Fruit fly (Drosophila melanogaster) whole organism, wandering third instar larva: Measurements from ENCODE around the gene RpL34b.

Experiments used
- Abd-B ChIP-seq: fragments of >200 bp; optimal IDR thresholded peaks from 2 replicates; lab custom pipeline; 2017; ENCODE audit warnings: missing biosample characterization, missing genetic modification characterization
- CG9705 ChIP-seq: fragments of 200-800 bp; sonication (Bioruptor generic); optimal IDR thresholded peaks from 2 replicates; lab custom pipeline; 2018; ENCODE audit warnings: missing biosample characterization, mild to moderate bottlenecking, missing genetic modification characterization
- Dfd ChIP-seq: fragments of >200 bp; optimal IDR thresholded peaks from 2 replicates; lab custom pipeline; 2017; ENCODE audit warnings: missing biosample characterization, missing genetic modification characterization
- Jra ChIP-seq: sonication (Bioruptor generic); optimal IDR thresholded peaks from 2 replicates; lab custom pipeline; 2016; ENCODE audit warnings: missing biosample characterization, missing genetic modification characterization
- OdsH ChIP-seq: fragments of 200-800 bp; sonication (Bioruptor generic); optimal IDR thresholded peaks from 2 replicates; lab custom pipeline; 2016; ENCODE audit warnings: missing biosample characterization, mild to moderate bottlenecking, missing genetic modification characterization
- Sp1 ChIP-seq: fragments of 200-800 bp; sonication (Bioruptor generic); optimal IDR thresholded peaks from 3 replicates; lab custom pipeline; 2019; ENCODE audit warnings: missing biosample characterization, mild to moderate bottlenecking, missing genetic modification characterization, moderate library complexity
- dsf ChIP-seq: sonication (Bioruptor generic); optimal IDR thresholded peaks from 2 replicates; lab custom pipeline; 2016; ENCODE audit warnings: missing biosample characterization, missing genetic modification characterization, borderline replicate concordance
- sv ChIP-seq: fragments of 200-800 bp; sonication (Bioruptor generic); optimal IDR thresholded peaks from 3 replicates; lab custom pipeline; 2016; ENCODE audit warnings: missing biosample characterization, missing genetic modification characterization
- usp ChIP-seq: fragments of >200 bp; optimal IDR thresholded peaks from 2 replicates; lab custom pipeline; 2017; ENCODE audit warnings: missing biosample characterization, missing genetic modification characterization

DNA sequence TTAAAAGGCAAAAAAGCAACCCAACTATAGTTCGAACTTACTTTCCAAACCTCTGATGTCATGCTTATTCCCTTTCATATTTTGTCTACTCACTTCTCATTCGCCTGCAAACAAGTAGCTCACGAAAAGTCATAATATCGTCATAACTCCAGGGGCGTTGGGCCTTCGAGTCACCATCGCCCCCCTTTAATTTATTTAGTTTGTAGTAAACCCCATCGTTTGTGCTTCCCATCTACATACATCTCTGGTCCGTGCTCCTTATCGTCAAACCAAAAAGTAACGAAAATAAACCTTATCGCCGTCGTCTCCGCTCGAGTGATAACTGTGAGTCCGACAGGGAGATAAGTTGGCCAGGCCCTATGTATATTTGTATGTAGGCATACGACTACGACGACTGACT is 28.0 kb upstream of the RpL34b start:
- peak; percentile 90 for TF ChIP-seq OdsH (GFP tag; lab: Kevin White, UChicago)
- TF ChIP-seq sv (GFP tag; lab: Kevin White, UChicago) = peak; percentile 42
- TF ChIP-seq Jra = peak; percentile 12
- TF ChIP-seq usp (GFP tag; lab: Kevin White, UChicago) = no peak
- peak; percentile 57 for TF ChIP-seq CG9705
- TF ChIP-seq Abd-B = no peak
- peak; percentile 74 for TF ChIP-seq Sp1 (GFP tag; lab: Kevin White, UChicago)
- no peak for TF ChIP-seq dsf (GFP tag; lab: Kevin White, UChicago)
- TF ChIP-seq Dfd (GFP tag; lab: Kevin White, UChicago) = no peak
